Fruit fly (Drosophila melanogaster): ENCODE results near the gene Phb1.

- TF ChIP-seq CG7101 (tag; optimal IDR thresholded peaks at IDR 0.05) (no peak), CG14711 (tag; optimal IDR thresholded peaks at IDR 0.05) (no peak), CG5204 (GFP tag; optimal IDR thresholded peaks at IDR 0.05) (no peak), pad (GFP tag; optimal IDR thresholded peaks at IDR 0.05) (no peak), cnc (optimal IDR thresholded peaks at IDR 0.05) (no peak), CG12768 (GFP tag; optimal IDR thresholded peaks at IDR 0.05) (peak; percentile 1), Mnt (GFP tag; optimal IDR thresholded peaks at IDR 0.05) (no peak), tj (GFP tag; optimal IDR thresholded peaks at IDR 0.05) (no peak), cic (GFP tag; optimal IDR thresholded peaks at IDR 0.05) (no peak), kay (GFP tag; ENCODE audit: borderline replicate concordance) (no peak)
Observed at dm6 chr2L:19120984-19121383, 2.7 kb downstream of the Phb1 start.

Data from whole organism, adult.